Worm (Caenorhabditis elegans) whole organism, L4 larva: Measurements from ENCODE around the gene srbc-12.

Source experiments
- F26F4.8 ChIP-seq: fragments of 200-800 bp; sonication (Bioruptor generic); conservative IDR thresholded peaks from 2 replicates; pipeline ENCODE4 v1.3.6; 2022; ENCODE audit warnings: missing genetic modification characterization, missing compliant biosample characterization
- F37D6.2 ChIP-seq: sonication (generic microtip); optimal IDR thresholded peaks from 2 replicates; lab custom pipeline; 2016; ENCODE audit warnings: mild to moderate bottlenecking, missing genetic modification characterization, missing compliant biosample characterization
- F49E8.2 ChIP-seq: sonication (generic microtip); optimal IDR thresholded peaks from 2 replicates; lab custom pipeline; 2016; ENCODE audit warnings: missing compliant biosample characterization, mild to moderate bottlenecking, missing genetic modification characterization, borderline replicate concordance
- T20F7.1 ChIP-seq: fragments of 200-800 bp; sonication (Bioruptor generic); optimal IDR thresholded peaks from 2 replicates; lab custom pipeline; 2018; ENCODE audit warnings: mild to moderate bottlenecking, missing genetic modification characterization, missing compliant biosample characterization
- ZK337.2 ChIP-seq: fragments of 200-800 bp; sonication (Bioruptor generic); IDR thresholded peaks from 2 replicates; pipeline ENCODE4 v1.3.6; 2022; ENCODE audit warnings: missing genetic modification reagents, missing genetic modification characterization, missing compliant biosample characterization
- aly-2 ChIP-seq: sonication (generic microtip); optimal IDR thresholded peaks from 2 replicates; lab custom pipeline; 2018; ENCODE audit warnings: missing biosample characterization, missing genetic modification characterization
- arid-1 ChIP-seq: fragments of 200-800 bp; sonication (Bioruptor generic); conservative IDR thresholded peaks from 2 replicates; pipeline ENCODE4 v1.3.6; 2022; ENCODE audit warnings: missing genetic modification reagents, missing genetic modification characterization, missing compliant biosample characterization
- ceh-44 ChIP-seq: fragments of 200-800 bp; sonication (Bioruptor generic); IDR thresholded peaks from 2 replicates; pipeline ENCODE4 v1.3.6; 2022; ENCODE audit warnings: missing genetic modification reagents, missing genetic modification characterization, missing compliant biosample characterization
- daf-12 ChIP-seq: fragments of 150-350 bp; optimal IDR thresholded peaks from 2 replicates; lab custom pipeline; 2014; ENCODE audit warnings: missing biosample characterization, missing genetic modification reagents, missing genetic modification characterization
- dpl-1 ChIP-seq: fragments of 150-350 bp; optimal IDR thresholded peaks from 2 replicates; lab custom pipeline; 2014; ENCODE audit warnings: missing biosample characterization, missing genetic modification reagents, missing genetic modification characterization
- egl-43 ChIP-seq: fragments of 200-800 bp; sonication (Bioruptor generic); IDR thresholded peaks from 2 replicates; pipeline ENCODE4 v1.3.6; 2022; ENCODE audit warnings: missing genetic modification reagents, missing genetic modification characterization, missing compliant biosample characterization
- gei-8 ChIP-seq: fragments of 200-800 bp; sonication (Bioruptor generic); optimal IDR thresholded peaks from 2 replicates; lab custom pipeline; 2018; ENCODE audit warnings: mild to moderate bottlenecking, missing genetic modification characterization, missing compliant biosample characterization
- hmg-1.1 ChIP-seq: fragments of 200-800 bp; sonication (Bioruptor generic); IDR thresholded peaks from 2 replicates; pipeline ENCODE4 v1.3.6; 2022; ENCODE audit warnings: missing genetic modification reagents, missing genetic modification characterization, missing compliant biosample characterization
- lim-7 ChIP-seq: fragments of 200-800 bp; sonication (Bioruptor generic); IDR thresholded peaks from 2 replicates; pipeline ENCODE4 v1.3.6; 2022; ENCODE audit warnings: missing genetic modification characterization, missing compliant biosample characterization
- lin-15B ChIP-seq: fragments of 150-350 bp; sonication (generic microtip); optimal IDR thresholded peaks from 3 replicates; lab custom pipeline; 2014; ENCODE audit warnings: missing biosample characterization, missing genetic modification characterization
- lin-39 ChIP-seq: fragments of 150-350 bp; optimal IDR thresholded peaks from 2 replicates; lab custom pipeline; 2014; ENCODE audit warnings: missing biosample characterization, missing genetic modification reagents, missing genetic modification characterization
- mdt-29 ChIP-seq: fragments of 200-800 bp; sonication (Bioruptor generic); IDR thresholded peaks from 2 replicates; pipeline ENCODE4 v1.3.6; 2022; ENCODE audit warnings: missing genetic modification reagents, missing genetic modification characterization, missing compliant biosample characterization
- mes-2 ChIP-seq: sonication (generic microtip); optimal IDR thresholded peaks from 2 replicates; lab custom pipeline; 2016; ENCODE audit warnings: missing genotype, mild to moderate bottlenecking, missing genetic modification characterization, missing compliant biosample characterization; ENCODE audit not compliant: poor library complexity, severe bottlenecking
- mxl-3 ChIP-seq: fragments of 200-800 bp; sonication (Bioruptor generic); optimal IDR thresholded peaks from 2 replicates; lab custom pipeline; 2018; ENCODE audit warnings: mild to moderate bottlenecking, missing genetic modification characterization, missing compliant biosample characterization
- nhr-102 ChIP-seq: sonication (generic microtip); optimal IDR thresholded peaks from 2 replicates; lab custom pipeline; 2016; ENCODE audit warnings: mild to moderate bottlenecking, missing genetic modification characterization, moderate library complexity, missing compliant biosample characterization
- nhr-237 ChIP-seq: sonication (generic microtip); optimal IDR thresholded peaks from 2 replicates; lab custom pipeline; 2017; ENCODE audit warnings: missing biosample characterization, missing genetic modification characterization
- nhr-25 ChIP-seq: sonication (generic microtip); optimal IDR thresholded peaks from 2 replicates; lab custom pipeline; 2017; ENCODE audit warnings: missing genetic modification characterization, mild to moderate bottlenecking, missing compliant biosample characterization, antibody characterized with exemption, moderate library complexity, borderline replicate concordance; ENCODE audit not compliant: insufficient read depth
- nhr-41 ChIP-seq: fragments of 200-800 bp; sonication (Bioruptor generic); IDR thresholded peaks from 2 replicates; pipeline ENCODE4 v1.3.6; 2022; ENCODE audit warnings: missing genetic modification reagents, missing genetic modification characterization, missing compliant biosample characterization
- pha-4 ChIP-seq, 2 experiments: fragments of 150-350 bp in 1 of 2; fragments of 200-800 bp in 1 of 2; sonication (Bioruptor generic) in 1 of 2; IDR thresholded peaks in 1 of 2; optimal IDR thresholded peaks in 1 of 2; 2 replicates each; pipeline versions ENCODE4 v1.3.6 to Lab custom; 2014 to 2022; ENCODE audit warnings: missing genetic modification characterization in 2 of 2, missing genetic modification reagents in 2 of 2, missing biosample characterization in 1 of 2, missing compliant biosample characterization in 1 of 2
- php-3 ChIP-seq: fragments of 200-800 bp; sonication (Bioruptor generic); IDR thresholded peaks from 2 replicates; pipeline ENCODE4 v1.3.6; 2022; ENCODE audit warnings: missing genetic modification reagents, missing genetic modification characterization, missing compliant biosample characterization
- set-16 ChIP-seq: fragments of 200-800 bp; sonication (Bioruptor generic); IDR thresholded peaks from 2 replicates; pipeline ENCODE4 v1.3.6; 2022; ENCODE audit warnings: missing genetic modification reagents, missing genetic modification characterization, missing compliant biosample characterization
- snpc-4 ChIP-seq: fragments of 150-350 bp; optimal IDR thresholded peaks from 2 replicates; lab custom pipeline; 2014; ENCODE audit warnings: missing biosample characterization, missing genetic modification characterization
- tra-1 ChIP-seq: fragments of 200-800 bp; sonication (Bioruptor generic); IDR thresholded peaks from 2 replicates; pipeline ENCODE4 v1.3.6; 2022; ENCODE audit warnings: missing genetic modification reagents, missing genetic modification characterization, missing compliant biosample characterization
- vab-7 ChIP-seq: fragments of 200-800 bp; sonication (Bioruptor generic); IDR thresholded peaks from 2 replicates; pipeline ENCODE4 v1.3.6; 2022; ENCODE audit warnings: missing genetic modification reagents, missing genetic modification characterization, missing compliant biosample characterization
- zag-1 ChIP-seq: fragments of 150-350 bp; optimal IDR thresholded peaks from 2 replicates; lab custom pipeline; 2014; ENCODE audit warnings: missing biosample characterization, missing genetic modification characterization
- zfp-2 ChIP-seq: sonication (generic microtip); optimal IDR thresholded peaks from 2 replicates; lab custom pipeline; 2016; ENCODE audit warnings: mild to moderate bottlenecking, missing genetic modification characterization, missing compliant biosample characterization
- zfp-3 ChIP-seq: fragments of 200-800 bp; sonication (Bioruptor generic); conservative IDR thresholded peaks from 2 replicates; pipeline ENCODE4 v1.3.6; 2022; ENCODE audit warnings: missing genetic modification reagents, missing genetic modification characterization, missing compliant biosample characterization

srbc-12 gene

ce11 chrV:858841-859456 lies 9.3 kb downstream of the srbc-12 start (continued):
- no peak for TF ChIP-seq zag-1
- peak; percentile 73 for TF ChIP-seq F26F4.8 (GFP tag; lab: Robert Waterston, UW)
- TF ChIP-seq tra-1 (GFP tag; lab: Robert Waterston, UW) = peak; percentile 40; the same call in 1 of the 2 replicates
- 0 out of 2 replicates have a peak, but pooled peaks have one; percentile 8 for TF ChIP-seq arid-1
- TF ChIP-seq ceh-44 (GFP tag; lab: Robert Waterston, UW) = 0 out of 2 replicates have a peak, but pooled peaks have one; percentile 25
- peak; percentile 58 for TF ChIP-seq mdt-29 (GFP tag; lab: Robert Waterston, UW)
- TF ChIP-seq ZK337.2 (GFP tag; lab: Robert Waterston, UW) = peak; percentile 48; the same call in 1 of the 2 replicates

DNA sequence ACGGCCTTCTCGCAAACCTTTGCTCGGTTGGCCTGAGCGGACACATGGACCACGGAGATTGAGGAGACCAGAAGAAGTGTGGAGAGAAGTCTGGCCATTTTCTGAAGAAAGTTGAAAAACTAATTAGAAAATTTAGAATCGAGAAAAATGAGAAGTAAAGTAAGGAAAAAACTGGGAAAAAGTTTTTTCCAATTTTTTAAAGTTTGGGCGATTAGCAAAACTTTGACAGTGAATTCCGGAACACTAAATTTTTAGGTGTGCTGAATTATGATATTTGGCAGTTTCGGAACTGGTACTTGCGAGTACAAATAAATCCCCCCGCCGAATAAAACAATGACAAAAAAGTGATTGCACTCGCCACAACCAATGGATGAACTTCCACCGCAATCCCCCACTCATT lies 17.1 kb downstream of the srbc-12 start, which contains the start of gene T02B11.3:
T02B11.3 (minus strand) TSS at position 101 of the 400 bp plus-strand sequence.
- TF ChIP-seq mes-2 (tag; lab: Kevin White, UChicago) (no peak), T20F7.1 (GFP tag; lab: Kevin White, UChicago) (no peak), php-3 (GFP tag; lab: Robert Waterston, UW) (no peak), zfp-2 (tag; lab: Kevin White, UChicago) (no peak), lim-7 (GFP tag; lab: Robert Waterston, UW) (no peak), nhr-102 (tag; lab: Kevin White, UChicago) (no peak)

DNA sequence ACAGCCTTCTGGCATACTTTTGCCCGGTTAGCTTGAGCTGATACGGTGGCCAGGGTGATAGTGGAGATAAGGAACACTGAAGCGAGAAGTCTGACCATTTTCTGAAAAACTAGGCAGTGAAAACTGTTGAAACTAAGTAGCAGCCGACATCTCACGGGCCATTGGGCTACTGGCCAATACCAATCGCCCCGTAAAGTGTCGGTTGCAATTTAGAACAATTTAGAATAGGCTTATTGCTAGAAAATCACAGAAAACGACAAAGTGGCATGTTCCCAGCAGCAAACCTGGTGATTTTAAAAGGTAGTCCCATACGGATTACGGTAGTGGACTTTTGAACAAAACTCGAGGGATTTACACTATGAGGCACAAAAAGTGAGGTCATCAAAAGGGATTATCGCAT lies 21.4 kb downstream of the srbc-12 start, which contains the start of gene T02B11.4:
T02B11.4 (minus strand) TSS at position 101 of the 400 bp plus-strand sequence.
- TF ChIP-seq pha-4 (GFP tag; IDR thresholded peaks at IDR 0.05; lab: Robert Waterston, UW) = no peak
- no peak for TF ChIP-seq pha-4 (tag; optimal IDR thresholded peaks at IDR 0.05; lab: Kevin White, UChicago)
- no peak for TF ChIP-seq egl-43 (GFP tag; lab: Robert Waterston, UW)
- TF ChIP-seq F37D6.2 (tag; lab: Kevin White, UChicago) = no peak

DNA sequence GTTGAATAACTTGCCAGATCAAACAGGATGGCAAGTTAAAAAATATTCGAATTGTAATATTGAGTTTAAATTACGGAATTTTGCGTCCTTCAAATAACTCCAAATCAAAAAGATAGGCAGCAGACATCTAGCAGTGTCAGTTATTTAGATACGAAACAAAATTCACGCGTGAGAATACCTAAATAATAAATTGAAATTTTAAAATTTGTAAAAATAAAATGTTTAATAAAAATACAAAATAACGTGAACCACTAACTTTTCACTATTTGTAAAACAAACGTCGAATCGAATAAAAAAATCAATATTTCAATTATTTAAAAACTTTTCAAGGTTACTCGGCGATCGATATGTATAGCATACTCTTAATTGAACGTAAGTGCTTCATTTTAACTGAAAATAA lies 26.3 kb downstream of the srbc-12 start, which contains the start of gene T02B11.9:
T02B11.9 (plus strand) TSS at position 301 of the 400 bp plus-strand sequence.
- TF ChIP-seq lin-15B (tag; lab: Kevin White, UChicago) (no peak), F26F4.8 (GFP tag; lab: Robert Waterston, UW) (no peak), gei-8 (no peak), zfp-3 (no peak), dpl-1 (GFP tag; lab: Kevin White, UChicago) (no peak), lin-39 (tag; lab: Kevin White, UChicago) (no peak), nhr-41 (GFP tag; lab: Robert Waterston, UW) (no peak), set-16 (no peak), aly-2 (tag; lab: Kevin White, UChicago) (no peak), nhr-25 (tag; lab: Kevin White, UChicago) (no peak), arid-1 (no peak), vab-7 (GFP tag; lab: Robert Waterston, UW) (no peak), snpc-4 (no peak), daf-12 (no peak), nhr-237 (tag; lab: Kevin White, UChicago) (no peak), mxl-3 (no peak)
- TF ChIP-seq, all 104 proteins: peak for 0

ce11 chrV:878567-878966 lies 29.0 kb downstream of the srbc-12 start, which contains the start of gene T02B11.8:
T02B11.8 (minus strand) TSS chrV:878667.
- no peak for TF ChIP-seq hmg-1.1 (GFP tag; lab: Robert Waterston, UW)
- TF ChIP-seq F49E8.2 (tag; lab: Kevin White, UChicago) = no peak
- TF ChIP-seq, all 104 proteins: peak for 0
